Fruit fly (Drosophila melanogaster) ovary, adult (tissue): ENCODE data around the gene CG17681.

Source experiments
- CG17801 ChIP-seq: fragments of 200-800 bp; optimal IDR thresholded peaks from 2 replicates; lab custom pipeline; 2019; ENCODE audit warnings: missing biosample characterization, mild to moderate bottlenecking, missing genetic modification characterization, moderate library complexity; ENCODE audit not compliant: partially characterized antibody

The CG17681 gene

dm6 chr2L:18159172-18159571 lies 6.2 kb downstream of the CG17681 start, which contains the start of gene JMJD4:
Gene JMJD4 (minus strand): TSS chr2L:18159272.
- TF ChIP-seq CG17801 (GFP tag; lab: Kevin White, UChicago): no peak

dm6 chr2L:18184648-18185243 lies 31.8 kb downstream of the CG17681 start, which contains the start of gene Ptp36E:
Gene Ptp36E (minus strand): TSS chr2L:18185007.
- TF ChIP-seq CG17801 (GFP tag; lab: Kevin White, UChicago): no peak

dm6 chr2L:18186695-18187094 lies 33.8 kb downstream of the CG17681 start:
- TF ChIP-seq CG17801 (GFP tag; lab: Kevin White, UChicago): no peak

- TF ChIP-seq CG17801 (GFP tag; lab: Kevin White, UChicago): no peak
Observed at dm6 chr2L:18202811-18203210, 49.9 kb downstream of the CG17681 start.
